Worm (Caenorhabditis elegans): Measurements from ENCODE around the gene nex-1.

- TF ChIP-seq ZK546.5 (tag; optimal IDR thresholded peaks at IDR 0.05) = no peak
- no peak for TF ChIP-seq nhr-11 (tag; optimal IDR thresholded peaks at IDR 0.05)
- no peak for TF ChIP-seq nhr-25 (tag; optimal IDR thresholded peaks at IDR 0.05; ENCODE audit: borderline replicate concordance, insufficient read depth)
- no peak for TF ChIP-seq saeg-2 (GFP tag; IDR thresholded peaks at IDR 0.05)
- no peak for TF ChIP-seq nhr-77 (tag; optimal IDR thresholded peaks at IDR 0.05)
- no peak for TF ChIP-seq php-3 (GFP tag; IDR thresholded peaks at IDR 0.05)
Observed at ce11 chrIII:5233140-5233539, 7.7 kb downstream of the nex-1 start.

Measured in whole organism, L4 larva.